Worm (Caenorhabditis elegans) whole organism, midembryonic: Measurements from ENCODE around the gene C23G10.10.

ENCODE experiments used
- T22C8.4 ChIP-seq: fragments of 200-800 bp; sonication (Bioruptor generic); IDR thresholded peaks from 2 replicates; pipeline ENCODE4 v1.3.6; 2022; ENCODE audit warnings: missing genetic modification characterization, missing compliant biosample characterization
- cog-1 ChIP-seq: sonication (generic microtip); optimal IDR thresholded peaks from 2 replicates; lab custom pipeline; 2016; ENCODE audit warnings: missing genetic modification characterization, missing compliant biosample characterization
- flt-1 ChIP-seq: fragments of 200-800 bp; sonication (Bioruptor generic); IDR thresholded peaks from 2 replicates; pipeline ENCODE4 v1.3.6; 2022; ENCODE audit warnings: missing genetic modification characterization, missing compliant biosample characterization
- klf-2 ChIP-seq: fragments of 200-800 bp; sonication (Bioruptor generic); conservative IDR thresholded peaks from 2 replicates; pipeline ENCODE4 v1.3.6; 2022; ENCODE audit warnings: missing genetic modification reagents, missing genetic modification characterization, missing compliant biosample characterization
- med-1 ChIP-seq: sonication (generic microtip); optimal IDR thresholded peaks from 2 replicates; lab custom pipeline; 2017; ENCODE audit warnings: missing genetic modification characterization, mild to moderate bottlenecking, missing compliant biosample characterization, antibody characterized with exemption, missing genetic modification reagents; ENCODE audit not compliant: insufficient read depth
- ref-1 ChIP-seq: fragments of 200-800 bp; sonication (Bioruptor generic); conservative IDR thresholded peaks from 2 replicates; pipeline ENCODE4 v1.3.6; 2022; ENCODE audit warnings: missing genetic modification reagents, missing genetic modification characterization, missing compliant biosample characterization
- tab-1 ChIP-seq: fragments of 200-800 bp; sonication (Bioruptor generic); IDR thresholded peaks from 2 replicates; pipeline ENCODE4 v1.3.6; 2022; ENCODE audit warnings: missing genetic modification characterization, missing compliant biosample characterization
- ztf-23 ChIP-seq: fragments of 200-800 bp; sonication (Bioruptor generic); IDR thresholded peaks from 2 replicates; pipeline ENCODE4 v1.3.6; 2022; ENCODE audit warnings: missing genetic modification reagents, missing genetic modification characterization, missing compliant biosample characterization
- ztf-29 ChIP-seq: fragments of 200-800 bp; sonication (Bioruptor generic); IDR thresholded peaks from 2 replicates; pipeline ENCODE4 v1.3.6; 2022; ENCODE audit warnings: missing genetic modification reagents, missing genetic modification characterization, missing compliant biosample characterization

The C23G10.10 gene

ce11 chrIII:6195718-6196117 is 18.1 kb downstream of the C23G10.10 start:
- TF ChIP-seq med-1 (GFP tag; lab: Kevin White, UChicago) (no peak), ztf-23 (GFP tag; lab: Robert Waterston, UW) (no peak), tab-1 (GFP tag; lab: Robert Waterston, UW) (no peak), ref-1 (no peak), klf-2 (GFP tag; lab: Robert Waterston, UW) (no peak), ztf-29 (no peak), cog-1 (no peak), T22C8.4 (GFP tag; lab: Robert Waterston, UW) (no peak), flt-1 (GFP tag; lab: Robert Waterston, UW) (no peak)

ce11 chrIII:6194480-6194879 is 19.3 kb downstream of the C23G10.10 start, which contains the start of gene ugt-66:
Gene ugt-66, minus strand, starts transcription at chrIII:6194580.
- TF ChIP-seq tab-1 (GFP tag; lab: Robert Waterston, UW): no peak
- no peak for TF ChIP-seq cog-1
- no peak for TF ChIP-seq med-1 (GFP tag; lab: Kevin White, UChicago)
- no peak for TF ChIP-seq klf-2 (GFP tag; lab: Robert Waterston, UW)
- no peak for TF ChIP-seq ref-1

- no peak for TF ChIP-seq tab-1 (GFP tag; lab: Robert Waterston, UW)
- TF ChIP-seq med-1 (GFP tag; lab: Kevin White, UChicago): no peak
- no peak for TF ChIP-seq T22C8.4 (GFP tag; lab: Robert Waterston, UW)
- no peak for TF ChIP-seq klf-2 (GFP tag; lab: Robert Waterston, UW)
Observed at ce11 chrIII:6190810-6191209, 23.0 kb downstream of the C23G10.10 start, which contains the start of gene C23G10.5. Gene C23G10.5, plus strand, starts transcription at chrIII:6191110.

ce11 chrIII:6183118-6183517 is 30.7 kb downstream of the C23G10.10 start, which contains the start of gene nas-28:
Gene nas-28, minus strand, starts transcription at chrIII:6183218.
- TF ChIP-seq ztf-23 (GFP tag; lab: Robert Waterston, UW) (no peak), ztf-29 (no peak), flt-1 (GFP tag; lab: Robert Waterston, UW) (no peak), tab-1 (GFP tag; lab: Robert Waterston, UW) (no peak), med-1 (GFP tag; lab: Kevin White, UChicago) (no peak), cog-1 (no peak), T22C8.4 (GFP tag; lab: Robert Waterston, UW) (no peak), klf-2 (GFP tag; lab: Robert Waterston, UW) (no peak), ref-1 (no peak)

ce11 chrIII:6180294-6180693 is 33.5 kb downstream of the C23G10.10 start:
- TF ChIP-seq ref-1 (no peak), ztf-29 (no peak), tab-1 (GFP tag; lab: Robert Waterston, UW) (no peak), med-1 (GFP tag; lab: Kevin White, UChicago) (no peak), ztf-23 (GFP tag; lab: Robert Waterston, UW) (no peak), klf-2 (GFP tag; lab: Robert Waterston, UW) (no peak), T22C8.4 (GFP tag; lab: Robert Waterston, UW) (no peak), flt-1 (GFP tag; lab: Robert Waterston, UW) (no peak), cog-1 (no peak)

ce11 chrIII:6179062-6179461 is 34.8 kb downstream of the C23G10.10 start:
- TF ChIP-seq T22C8.4 (GFP tag; lab: Robert Waterston, UW) (no peak), med-1 (GFP tag; lab: Kevin White, UChicago) (no peak), klf-2 (GFP tag; lab: Robert Waterston, UW) (no peak), flt-1 (GFP tag; lab: Robert Waterston, UW) (no peak), ref-1 (no peak), ztf-23 (GFP tag; lab: Robert Waterston, UW) (no peak), ztf-29 (no peak)

- TF ChIP-seq ztf-29 (no peak), cog-1 (no peak), T22C8.4 (GFP tag; lab: Robert Waterston, UW) (no peak), flt-1 (GFP tag; lab: Robert Waterston, UW) (no peak), ztf-23 (GFP tag; lab: Robert Waterston, UW) (no peak), med-1 (GFP tag; lab: Kevin White, UChicago) (no peak), klf-2 (GFP tag; lab: Robert Waterston, UW) (no peak), ref-1 (no peak), tab-1 (GFP tag; lab: Robert Waterston, UW) (no peak)
Observed at ce11 chrIII:6178586-6178985, 35.2 kb downstream of the C23G10.10 start, which contains the start of gene F42A10.7. Gene F42A10.7, minus strand, starts transcription at chrIII:6178686.

- TF ChIP-seq ztf-29: no peak
- TF ChIP-seq T22C8.4 (GFP tag; lab: Robert Waterston, UW): no peak
- TF ChIP-seq flt-1 (GFP tag; lab: Robert Waterston, UW): no peak
- TF ChIP-seq cog-1: no peak
- no peak for TF ChIP-seq tab-1 (GFP tag; lab: Robert Waterston, UW)
- no peak for TF ChIP-seq ref-1
- no peak for TF ChIP-seq ztf-23 (GFP tag; lab: Robert Waterston, UW)
- TF ChIP-seq med-1 (GFP tag; lab: Kevin White, UChicago): no peak
- no peak for TF ChIP-seq klf-2 (GFP tag; lab: Robert Waterston, UW)
Observed at ce11 chrIII:6177631-6178030, 36.2 kb downstream of the C23G10.10 start.

ce11 chrIII:6176761-6177160 is 37.1 kb downstream of the C23G10.10 start, which contains the start of gene F42A10.6:
Gene F42A10.6, minus strand, starts transcription at chrIII:6176861.
- TF ChIP-seq flt-1 (GFP tag; lab: Robert Waterston, UW) (no peak), ztf-23 (GFP tag; lab: Robert Waterston, UW) (no peak), med-1 (GFP tag; lab: Kevin White, UChicago) (no peak), tab-1 (GFP tag; lab: Robert Waterston, UW) (no peak), cog-1 (no peak), ztf-29 (no peak), T22C8.4 (GFP tag; lab: Robert Waterston, UW) (no peak), klf-2 (GFP tag; lab: Robert Waterston, UW) (no peak), ref-1 (no peak)

ce11 chrIII:6176172-6176571 is 37.6 kb downstream of the C23G10.10 start:
- TF ChIP-seq flt-1 (GFP tag; lab: Robert Waterston, UW) (no peak), tab-1 (GFP tag; lab: Robert Waterston, UW) (no peak), ref-1 (no peak), klf-2 (GFP tag; lab: Robert Waterston, UW) (no peak), T22C8.4 (GFP tag; lab: Robert Waterston, UW) (no peak), ztf-29 (no peak), ztf-23 (GFP tag; lab: Robert Waterston, UW) (no peak), med-1 (GFP tag; lab: Kevin White, UChicago) (no peak), cog-1 (no peak)
